Worm (Caenorhabditis elegans) whole organism, L1 larva: ENCODE measurements around the gene K05F6.4.

Source experiments
- aly-2 ChIP-seq: fragments of 150-350 bp; optimal IDR thresholded peaks from 2 replicates; lab custom pipeline; 2014; ENCODE audit warnings: missing biosample characterization, missing genetic modification characterization
- ama-1 ChIP-seq: fragments of 150-350 bp; optimal IDR thresholded peaks from 2 replicates; lab custom pipeline; 2014
- egl-27 ChIP-seq, 2 experiments: fragments of 150-350 bp in 1 of 2; sonication (generic microtip); optimal IDR thresholded peaks; 3 replicates each; lab custom pipeline; 2017 to 2018; ENCODE audit warnings: missing biosample characterization in 2 of 2, missing genetic modification characterization in 2 of 2, missing genetic modification reagents in 2 of 2
- isw-1 ChIP-seq: fragments of 200-800 bp; sonication (Bioruptor generic); IDR thresholded peaks from 2 replicates; pipeline ENCODE4 v1.3.6; 2022; ENCODE audit warnings: missing genetic modification characterization, missing compliant biosample characterization
- lin-14 ChIP-seq: fragments of 200-800 bp; sonication (Bioruptor generic); optimal IDR thresholded peaks from 2 replicates; lab custom pipeline; 2018; ENCODE audit warnings: mild to moderate bottlenecking, missing genetic modification characterization, moderate library complexity, missing compliant biosample characterization
- lin-35 ChIP-seq, 2 experiments: fragments of 150-350 bp; optimal IDR thresholded peaks; 2 replicates each; lab custom pipeline; 2014; ENCODE audit warnings: missing biosample characterization in 2 of 2, missing genetic modification characterization in 2 of 2, missing genetic modification reagents in 2 of 2
- pqm-1 ChIP-seq: sonication (generic microtip); optimal IDR thresholded peaks from 3 replicates; lab custom pipeline; 2017; ENCODE audit warnings: missing biosample characterization, missing genetic modification characterization
- rnt-1 ChIP-seq: sonication (generic microtip); optimal IDR thresholded peaks from 2 replicates; lab custom pipeline; 2016; ENCODE audit warnings: mild to moderate bottlenecking, missing genetic modification characterization, moderate library complexity, missing compliant biosample characterization
- skn-1 ChIP-seq: fragments of 150-350 bp; optimal IDR thresholded peaks from 2 replicates; lab custom pipeline; 2014; ENCODE audit warnings: missing biosample characterization, missing genetic modification characterization
- snpc-4 ChIP-seq: fragments of 150-350 bp; optimal IDR thresholded peaks from 2 replicates; lab custom pipeline; 2014; ENCODE audit warnings: missing biosample characterization, missing genetic modification characterization
- unc-62 ChIP-seq: fragments of 150-350 bp; optimal IDR thresholded peaks from 2 replicates; lab custom pipeline; 2014; ENCODE audit warnings: missing biosample characterization, missing genetic modification reagents, missing genetic modification characterization

DNA sequence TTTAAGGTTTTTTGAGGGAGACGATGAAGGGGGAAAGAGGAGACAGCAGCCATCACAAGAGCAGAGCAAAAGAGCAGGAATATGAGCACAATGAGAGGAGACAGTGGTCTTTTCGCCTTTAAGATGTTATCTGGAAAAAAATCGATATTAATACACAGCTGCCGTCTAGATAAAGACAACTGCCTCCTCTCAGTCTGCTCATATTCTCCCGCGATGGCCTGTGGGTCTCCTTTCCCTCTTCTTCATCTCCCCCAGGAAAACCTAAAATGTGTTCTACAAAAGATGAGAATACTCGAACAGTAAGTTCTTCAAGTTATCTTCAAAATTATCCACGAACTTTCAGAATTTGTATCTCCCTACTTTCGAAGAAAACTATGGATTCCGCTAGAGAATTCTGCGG is 7.2 kb downstream of the K05F6.4 start, which contains the start of the genes fbxb-52 and fbxb-51:
- no peak for TF ChIP-seq lin-14
- no peak for TF ChIP-seq rnt-1
- TF ChIP-seq ama-1 (lab: Kevin White, UChicago), result no peak
- TF ChIP-seq pqm-1, result no peak
- no peak for TF ChIP-seq egl-27 (tag; optimal IDR thresholded peaks at IDR 0.05; lab: Kevin White, UChicago)
- TF ChIP-seq unc-62 (GFP tag; lab: Kevin White, UChicago), result no peak
- no peak for TF ChIP-seq isw-1
- TF ChIP-seq lin-35 (GFP tag; optimal IDR thresholded peaks at IDR 0.05; lab: Kevin White, UChicago), result no peak
- no peak for TF ChIP-seq skn-1 (tag; lab: Kevin White, UChicago)
- no peak for TF ChIP-seq aly-2 (tag; lab: Kevin White, UChicago)
- no peak for TF ChIP-seq snpc-4 (tag; lab: Kevin White, UChicago)
